Worm (Caenorhabditis elegans): ENCODE data around the gene ZK892.4.

ZK892.4 gene

DNA sequence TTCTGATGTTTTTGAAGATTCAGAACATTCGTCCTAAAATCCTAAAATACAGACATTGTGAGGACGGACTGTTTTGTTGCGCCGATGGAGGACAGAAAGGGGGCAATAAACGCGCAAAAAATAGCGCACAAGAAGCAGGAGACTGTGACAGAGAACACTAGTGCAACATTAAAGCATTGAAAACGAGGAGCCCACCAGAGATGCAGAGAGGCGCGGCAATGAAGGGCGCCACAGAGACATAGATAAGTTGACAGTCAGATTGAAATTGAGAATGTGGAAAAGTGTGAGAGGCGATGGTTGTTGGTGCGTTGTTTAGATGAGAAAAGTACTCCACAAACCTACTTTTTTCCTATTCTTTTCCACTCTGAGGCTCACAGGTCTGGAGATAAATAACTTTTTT is 31.4 kb upstream of the ZK892.4 start, which contains the start of gene aakg-5 (continued):
- TF ChIP-seq lin-13 (GFP tag; optimal IDR thresholded peaks at IDR 0.05) (peak; percentile 88), sptf-1 (tag; optimal IDR thresholded peaks at IDR 0.05) (no peak), ceh-82 (tag; optimal IDR thresholded peaks at IDR 0.05) (peak; percentile 59 to 74 (median 72)), nhr-47 (tag; optimal IDR thresholded peaks at IDR 0.05) (peak; percentile 88), skn-1 (tag; optimal IDR thresholded peaks at IDR 0.05) (peak; percentile 90), nhr-71 (tag; optimal IDR thresholded peaks at IDR 0.05) (peak; percentile 96), nhr-85 (tag) (peak; percentile 99), snu-23 (GFP tag; optimal IDR thresholded peaks at IDR 0.05) (peak; percentile 92), nhr-84 (tag; optimal IDR thresholded peaks at IDR 0.05) (no peak), fkh-4 (tag; optimal IDR thresholded peaks at IDR 0.05; ENCODE audit: borderline replicate concordance) (no peak), nhr-77 (tag; optimal IDR thresholded peaks at IDR 0.05) (peak; percentile 90), snpc-4 (tag; optimal IDR thresholded peaks at IDR 0.05) (peak; percentile 41), lin-15B (tag; optimal IDR thresholded peaks at IDR 0.05) (no peak), ztf-4 (tag; optimal IDR thresholded peaks at IDR 0.05) (peak; percentile 63), fkh-10 (GFP tag; optimal IDR thresholded peaks at IDR 0.05) (peak; percentile 37), egl-13 (tag; optimal IDR thresholded peaks at IDR 0.05) (no peak), nhr-11 (tag; optimal IDR thresholded peaks at IDR 0.05) (peak; percentile 79), fkh-8 (tag; optimal IDR thresholded peaks at IDR 0.05) (peak; percentile 57), nhr-237 (tag; optimal IDR thresholded peaks at IDR 0.05) (peak; percentile 45), dpl-1 (GFP tag; optimal IDR thresholded peaks at IDR 0.05) (peak; percentile 59 to 66 (median 62)), nhr-76 (tag; optimal IDR thresholded peaks at IDR 0.05) (no peak), mab-9 (GFP tag; IDR thresholded peaks at IDR 0.05) (0 out of 2 replicates have a peak, but pooled peaks have one; percentile 57), lin-39 (tag; optimal IDR thresholded peaks at IDR 0.05) (peak; percentile 46), ces-1 (GFP tag; optimal IDR thresholded peaks at IDR 0.05) (no peak), mep-1 (tag; optimal IDR thresholded peaks at IDR 0.05) (peak; percentile 72), nhr-20 (tag; optimal IDR thresholded peaks at IDR 0.05) (peak; percentile 94), lir-3 (tag; optimal IDR thresholded peaks at IDR 0.05; ENCODE audit: poor library complexity) (peak; percentile 51), swsn-7 (tag; optimal IDR thresholded peaks at IDR 0.05) (peak; percentile 90), jun-1 (tag; optimal IDR thresholded peaks at IDR 0.05) (peak; percentile 72), egl-27 (tag; optimal IDR thresholded peaks at IDR 0.05) (peak; percentile 28 to 72), aly-2 (tag; optimal IDR thresholded peaks at IDR 0.05) (no peak), pqm-1 (tag; optimal IDR thresholded peaks at IDR 0.05) (no peak), unc-62 (GFP tag; optimal IDR thresholded peaks at IDR 0.05) (no peak), efl-1 (optimal IDR thresholded peaks at IDR 0.05) (peak; percentile 84 to 92), efl-1 (GFP tag; optimal IDR thresholded peaks at IDR 0.05 in 1 of 2) (peak; percentile 58 to 94), ceh-90 (tag; optimal IDR thresholded peaks at IDR 0.05) (no peak), nhr-19 (GFP tag; conservative IDR thresholded peaks at IDR 0.05) (peak; percentile 82), ama-1 (optimal IDR thresholded peaks at IDR 0.05) (peak; percentile 17), C34B4.2 (tag; optimal IDR thresholded peaks at IDR 0.05) (no peak), grh-1 (GFP tag; IDR thresholded peaks at IDR 0.05) (peak; percentile 88), dsc-1 (tag; optimal IDR thresholded peaks at IDR 0.05) (peak; percentile 70), tbx-2 (tag; optimal IDR thresholded peaks at IDR 0.05) (peak; percentile 92), unc-130 (tag; optimal IDR thresholded peaks at IDR 0.05) (peak; percentile 54), elt-3 (tag; optimal IDR thresholded peaks at IDR 0.05) (peak in 5 of 6 experiments; percentile 36 to 86 (median 56)), lsy-2 (tag; optimal IDR thresholded peaks at IDR 0.05) (peak; percentile 78 to 89), lin-14 (GFP tag; optimal IDR thresholded peaks at IDR 0.05) (peak; percentile 96)
